Worm (Caenorhabditis elegans) whole organism, L1 larva: Measurements from ENCODE around the gene ador-1.

ENCODE experiments used
- C04F5.9 ChIP-seq: sonication (generic microtip); optimal IDR thresholded peaks from 2 replicates; lab custom pipeline; 2016; ENCODE audit warnings: missing genetic modification characterization, missing compliant biosample characterization
- C34B4.2 ChIP-seq: sonication (generic microtip); optimal IDR thresholded peaks from 2 replicates; lab custom pipeline; 2017; ENCODE audit warnings: mild to moderate bottlenecking, missing genetic modification characterization, missing compliant biosample characterization
- alr-1 ChIP-seq: fragments of 200-800 bp; sonication (Bioruptor generic); optimal IDR thresholded peaks from 2 replicates; lab custom pipeline; 2018; ENCODE audit warnings: borderline replicate concordance, mild to moderate bottlenecking, missing genetic modification characterization, missing compliant biosample characterization
- ama-1 ChIP-seq: fragments of 150-350 bp; optimal IDR thresholded peaks from 2 replicates; lab custom pipeline; 2014
- blmp-1 ChIP-seq: fragments of 150-350 bp; optimal IDR thresholded peaks from 2 replicates; lab custom pipeline; 2014; ENCODE audit warnings: missing biosample characterization, missing genetic modification characterization
- ceh-63 ChIP-seq: fragments of 200-800 bp; sonication (Bioruptor generic); optimal IDR thresholded peaks from 2 replicates; lab custom pipeline; 2018; ENCODE audit warnings: mild to moderate bottlenecking, missing genetic modification characterization, missing compliant biosample characterization
- ceh-8 ChIP-seq: fragments of 200-800 bp; sonication (Bioruptor generic); optimal IDR thresholded peaks from 2 replicates; lab custom pipeline; 2018; ENCODE audit warnings: mild to moderate bottlenecking, missing genetic modification characterization, moderate library complexity, missing compliant biosample characterization
- ceh-88 ChIP-seq: fragments of 200-800 bp; sonication (Bioruptor generic); IDR thresholded peaks from 2 replicates; pipeline ENCODE4 v1.3.6; 2022; ENCODE audit warnings: missing genetic modification characterization, missing compliant biosample characterization
- ces-1 ChIP-seq: fragments of 150-350 bp; optimal IDR thresholded peaks from 2 replicates; lab custom pipeline; 2014; ENCODE audit warnings: missing biosample characterization, missing genetic modification reagents, missing genetic modification characterization
- dpl-1 ChIP-seq, 3 experiments: fragments of 150-350 bp in 2 of 3; sonication (generic microtip) in 1 of 3; optimal IDR thresholded peaks; 2 replicates each; lab custom pipeline; 2014 to 2017; ENCODE audit warnings: missing biosample characterization in 3 of 3, missing genetic modification characterization in 3 of 3, missing genetic modification reagents in 3 of 3
- efl-1 ChIP-seq, 4 experiments: fragments of 150-350 bp; optimal IDR thresholded peaks in 3 of 4; peaks in 1 of 4; 1 replicate in 1 of 4; 2 replicates in 3 of 4; lab custom pipeline; 2014; ENCODE audit warnings: missing biosample characterization in 2 of 4, missing genetic modification characterization in 2 of 4, missing genetic modification reagents in 2 of 4
- efl-3 ChIP-seq: fragments of 200-800 bp; sonication (Bioruptor generic); optimal IDR thresholded peaks from 2 replicates; lab custom pipeline; 2018; ENCODE audit warnings: mild to moderate bottlenecking, missing genetic modification characterization, missing compliant biosample characterization
- egl-13 ChIP-seq: sonication (generic microtip); optimal IDR thresholded peaks from 2 replicates; lab custom pipeline; 2016; ENCODE audit warnings: missing genotype, missing genetic modification reagents, missing genetic modification characterization, missing compliant biosample characterization
- fkh-10 ChIP-seq: sonication (generic microtip); optimal IDR thresholded peaks from 2 replicates; lab custom pipeline; 2017; ENCODE audit warnings: missing biosample characterization, missing genetic modification reagents, missing genetic modification characterization
- fkh-8 ChIP-seq: sonication (generic microtip); optimal IDR thresholded peaks from 2 replicates; lab custom pipeline; 2016; ENCODE audit warnings: mild to moderate bottlenecking, missing genetic modification characterization, missing compliant biosample characterization
- fos-1 ChIP-seq: fragments of 150-350 bp; optimal IDR thresholded peaks from 2 replicates; lab custom pipeline; 2014; ENCODE audit warnings: missing biosample characterization, missing genetic modification characterization
- hlh-4 ChIP-seq: sonication (generic microtip); optimal IDR thresholded peaks from 2 replicates; lab custom pipeline; 2016; ENCODE audit warnings: mild to moderate bottlenecking, missing genetic modification characterization, missing compliant biosample characterization
- isw-1 ChIP-seq: fragments of 200-800 bp; sonication (Bioruptor generic); IDR thresholded peaks from 2 replicates; pipeline ENCODE4 v1.3.6; 2022; ENCODE audit warnings: missing genetic modification characterization, missing compliant biosample characterization
- lin-13 ChIP-seq: fragments of 150-350 bp; optimal IDR thresholded peaks from 2 replicates; lab custom pipeline; 2014; ENCODE audit warnings: missing biosample characterization, missing genetic modification reagents, missing genetic modification characterization
- lin-14 ChIP-seq: fragments of 200-800 bp; sonication (Bioruptor generic); optimal IDR thresholded peaks from 2 replicates; lab custom pipeline; 2018; ENCODE audit warnings: mild to moderate bottlenecking, missing genetic modification characterization, moderate library complexity, missing compliant biosample characterization
- lin-15B ChIP-seq: fragments of 150-350 bp; sonication (generic microtip); optimal IDR thresholded peaks from 3 replicates; lab custom pipeline; 2014; ENCODE audit warnings: missing biosample characterization, missing genetic modification characterization
- lin-35 ChIP-seq, 2 experiments: fragments of 150-350 bp; optimal IDR thresholded peaks; 2 replicates each; lab custom pipeline; 2014; ENCODE audit warnings: missing biosample characterization in 2 of 2, missing genetic modification characterization in 2 of 2, missing genetic modification reagents in 2 of 2
- lsy-2 ChIP-seq, 2 experiments: fragments of 150-350 bp; optimal IDR thresholded peaks; 2 replicates each; lab custom pipeline; 2014; ENCODE audit warnings: missing biosample characterization in 2 of 2, missing genetic modification characterization in 2 of 2
- mdl-1 ChIP-seq, 2 experiments: fragments of 150-350 bp; optimal IDR thresholded peaks; 2 replicates each; lab custom pipeline; 2014 to 2017; ENCODE audit warnings: missing biosample characterization in 2 of 2, missing genetic modification characterization in 2 of 2, inconsistent platforms in 1 of 2
- mef-2 ChIP-seq: fragments of 150-350 bp; optimal IDR thresholded peaks from 2 replicates; lab custom pipeline; 2014; ENCODE audit warnings: missing biosample characterization, missing genetic modification characterization
- mep-1 ChIP-seq: fragments of 150-350 bp; optimal IDR thresholded peaks from 2 replicates; lab custom pipeline; 2014; ENCODE audit warnings: missing biosample characterization, missing genetic modification characterization
- nhr-11 ChIP-seq: fragments of 150-350 bp; optimal IDR thresholded peaks from 2 replicates; lab custom pipeline; 2014; ENCODE audit warnings: missing biosample characterization, missing genetic modification characterization
- nhr-19 ChIP-seq: fragments of 200-800 bp; sonication (Bioruptor generic); conservative IDR thresholded peaks from 2 replicates; pipeline ENCODE4 v1.3.6; 2022; ENCODE audit warnings: missing genetic modification characterization, missing compliant biosample characterization
- nhr-28 ChIP-seq: fragments of 150-350 bp; optimal IDR thresholded peaks from 2 replicates; lab custom pipeline; 2014; ENCODE audit warnings: missing biosample characterization, missing genetic modification characterization
- nhr-47 ChIP-seq: sonication (generic microtip); optimal IDR thresholded peaks from 2 replicates; lab custom pipeline; 2016; ENCODE audit warnings: mild to moderate bottlenecking, missing genetic modification characterization, moderate library complexity, missing compliant biosample characterization
- nhr-71 ChIP-seq: sonication (generic microtip); optimal IDR thresholded peaks from 2 replicates; lab custom pipeline; 2016; ENCODE audit warnings: mild to moderate bottlenecking, missing genetic modification characterization, moderate library complexity, missing compliant biosample characterization
- nhr-77 ChIP-seq: fragments of 150-350 bp; optimal IDR thresholded peaks from 2 replicates; lab custom pipeline; 2014; ENCODE audit warnings: missing biosample characterization, missing genetic modification characterization
- nhr-85 ChIP-seq: sonication (generic microtip); peaks from one replicate; lab custom pipeline; 2016; ENCODE audit warnings: missing genetic modification characterization, inconsistent platforms, missing compliant biosample characterization
- nhr-90 ChIP-seq: sonication (generic microtip); optimal IDR thresholded peaks from 2 replicates; lab custom pipeline; 2016; ENCODE audit warnings: mild to moderate bottlenecking, missing genetic modification characterization, missing compliant biosample characterization; ENCODE audit not compliant: poor library complexity
- pag-3 ChIP-seq: sonication (generic microtip); optimal IDR thresholded peaks from 2 replicates; lab custom pipeline; 2017; ENCODE audit warnings: missing genetic modification characterization, mild to moderate bottlenecking, missing compliant biosample characterization, antibody characterized with exemption, borderline replicate concordance; ENCODE audit not compliant: insufficient read depth
- pax-3 ChIP-seq: fragments of 200-800 bp; sonication (Bioruptor generic); optimal IDR thresholded peaks from 2 replicates; lab custom pipeline; 2018; ENCODE audit warnings: mild to moderate bottlenecking, missing genetic modification characterization, moderate library complexity, missing compliant biosample characterization
- skn-1 ChIP-seq: fragments of 150-350 bp; optimal IDR thresholded peaks from 2 replicates; lab custom pipeline; 2014; ENCODE audit warnings: missing biosample characterization, missing genetic modification characterization
- sox-4 ChIP-seq: sonication (generic microtip); optimal IDR thresholded peaks from 2 replicates; lab custom pipeline; 2016; ENCODE audit warnings: missing genetic modification characterization, missing compliant biosample characterization
- sptf-1 ChIP-seq: fragments of 150-350 bp; optimal IDR thresholded peaks from 2 replicates; lab custom pipeline; 2014; ENCODE audit warnings: missing biosample characterization, missing genetic modification characterization
- sup-37 ChIP-seq: fragments of 200-800 bp; sonication (Bioruptor generic); optimal IDR thresholded peaks from 2 replicates; lab custom pipeline; 2018; ENCODE audit warnings: mild to moderate bottlenecking, missing genetic modification characterization, missing compliant biosample characterization
- tlp-1 ChIP-seq: fragments of 150-350 bp; optimal IDR thresholded peaks from 2 replicates; lab custom pipeline; 2014; ENCODE audit warnings: missing biosample characterization, missing genetic modification characterization
- unc-130 ChIP-seq: fragments of 150-350 bp; optimal IDR thresholded peaks from 2 replicates; lab custom pipeline; 2017; ENCODE audit warnings: missing biosample characterization, missing genetic modification characterization, inconsistent platforms
- unc-30 ChIP-seq: sonication (generic microtip); optimal IDR thresholded peaks from 2 replicates; lab custom pipeline; 2017; ENCODE audit warnings: missing biosample characterization, missing genetic modification characterization
- unc-86 ChIP-seq: sonication (generic microtip); optimal IDR thresholded peaks from 2 replicates; lab custom pipeline; 2016; ENCODE audit warnings: missing genetic modification characterization, missing compliant biosample characterization
- vab-15 ChIP-seq: sonication (generic microtip); optimal IDR thresholded peaks from 2 replicates; lab custom pipeline; 2017; ENCODE audit warnings: missing genotype, mild to moderate bottlenecking, missing genetic modification characterization, missing compliant biosample characterization
- xbp-1 ChIP-seq: sonication (generic microtip); optimal IDR thresholded peaks from 2 replicates; lab custom pipeline; 2016; ENCODE audit warnings: missing genetic modification characterization, missing compliant biosample characterization
- zip-4 ChIP-seq: fragments of 200-800 bp; sonication (Bioruptor generic); optimal IDR thresholded peaks from 2 replicates; lab custom pipeline; 2018; ENCODE audit warnings: mild to moderate bottlenecking, missing genetic modification characterization, moderate library complexity, missing compliant biosample characterization

ador-1 gene

DNA sequence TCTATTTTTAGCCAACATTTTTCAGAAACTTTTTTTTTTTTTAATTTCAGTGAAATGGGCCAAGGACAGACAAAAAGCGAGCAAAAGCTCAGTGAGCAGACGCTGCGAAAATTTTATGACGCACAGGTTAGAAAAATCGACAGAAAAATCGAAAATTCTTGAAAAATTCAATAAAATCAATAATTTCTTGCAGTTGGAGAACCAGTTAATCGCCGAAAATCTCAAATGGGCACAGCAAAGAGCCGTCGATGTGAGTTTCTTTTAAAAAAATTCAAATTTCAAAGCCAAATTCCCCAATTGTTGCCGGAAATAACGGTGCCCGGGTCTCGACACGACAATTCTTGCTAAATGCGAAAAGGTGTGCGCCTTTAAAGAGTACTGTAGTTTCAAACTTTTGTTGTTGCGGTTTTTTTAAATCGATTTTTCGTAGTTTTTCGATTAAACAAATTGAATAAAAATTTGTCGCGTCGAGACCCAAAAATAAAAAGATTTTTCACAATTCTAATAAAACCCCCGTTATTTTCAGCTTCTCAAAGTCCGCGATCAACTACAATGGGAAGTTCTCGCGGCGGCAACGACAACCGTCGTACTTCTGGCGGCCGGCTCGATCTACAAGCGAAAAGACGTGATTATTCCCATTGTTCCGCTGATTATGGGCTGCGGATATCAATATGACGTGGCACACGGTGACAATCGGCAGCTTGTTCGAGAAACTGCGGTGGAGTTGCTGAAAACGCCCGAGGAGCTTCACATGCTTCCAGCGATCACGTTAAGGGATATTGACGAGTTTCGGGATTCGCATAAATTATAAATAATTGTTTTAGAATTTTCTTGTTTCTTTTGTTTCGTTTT is 41.9 kb downstream of the ador-1 start, which contains the start of gene tag-280:
Gene tag-280 (plus strand): TSS at position 51 of the 852 bp plus-strand sequence.
- TF ChIP-seq nhr-85 (tag; lab: Kevin White, UChicago) (no peak), efl-1 (optimal IDR thresholded peaks at IDR 0.05; lab: Kevin White, UChicago) (no peak), efl-1 (GFP tag; optimal IDR thresholded peaks at IDR 0.05 in 1 of 2; lab: Kevin White, UChicago) (peak in 1 of 2 experiments; percentile 59)

DNA sequence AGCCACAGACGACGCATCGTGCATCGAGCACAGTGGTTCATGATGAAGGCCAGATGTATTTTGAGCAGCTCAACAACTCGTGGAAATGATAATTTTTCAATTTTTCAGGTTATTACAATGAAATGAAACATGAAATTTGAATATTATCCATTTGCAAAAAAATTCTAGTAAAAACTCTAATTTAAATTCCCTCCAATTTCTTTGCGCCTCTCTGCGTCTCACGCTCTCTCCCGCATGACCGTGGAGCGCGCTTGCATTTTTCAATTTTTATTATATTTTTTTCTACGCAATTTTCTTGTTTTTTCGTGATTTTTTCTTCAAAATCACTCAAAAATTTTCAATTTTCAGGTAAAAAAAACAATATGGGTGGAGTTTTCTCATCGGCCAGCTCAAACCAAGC is 43.3 kb downstream of the ador-1 start, which contains the start of gene tag-281:
Gene tag-281 (plus strand): TSS at position 340 of the 400 bp plus-strand sequence.
- TF ChIP-seq nhr-19 (GFP tag; lab: Robert Waterston, UW) (peak; percentile 89), mdl-1 (tag; optimal IDR thresholded peaks at IDR 0.05; lab: Kevin White, UChicago) (peak in 1 of 2 experiments; percentile 69), nhr-47 (tag; lab: Kevin White, UChicago) (peak; percentile 93), lin-13 (GFP tag; lab: Kevin White, UChicago) (peak; percentile 86), fkh-8 (peak; percentile 87), nhr-11 (tag; lab: Kevin White, UChicago) (peak; percentile 71), blmp-1 (peak; percentile 65), skn-1 (tag; lab: Kevin White, UChicago) (peak; percentile 84), nhr-85 (tag; lab: Kevin White, UChicago) (peak; percentile 93), mef-2 (tag; lab: Kevin White, UChicago) (no peak), unc-30 (tag; lab: Kevin White, UChicago) (no peak), vab-15 (tag; lab: Kevin White, UChicago) (peak; percentile 53), fos-1 (tag; lab: Kevin White, UChicago) (peak; percentile 78), fkh-10 (GFP tag; lab: Kevin White, UChicago) (peak; percentile 48), lsy-2 (tag; optimal IDR thresholded peaks at IDR 0.05; lab: Kevin White, UChicago) (peak; percentile 91 to 93), efl-1 (optimal IDR thresholded peaks at IDR 0.05; lab: Kevin White, UChicago) (peak; percentile 97 to 99), efl-1 (GFP tag; optimal IDR thresholded peaks at IDR 0.05 in 1 of 2; lab: Kevin White, UChicago) (peak; percentile 98 to 100), zip-4 (GFP tag; lab: Kevin White, UChicago) (peak; percentile 42), xbp-1 (tag; lab: Kevin White, UChicago) (peak; percentile 87), ces-1 (GFP tag; lab: Kevin White, UChicago) (no peak), ceh-8 (GFP tag; lab: Kevin White, UChicago) (peak; percentile 62), dpl-1 (GFP tag; optimal IDR thresholded peaks at IDR 0.05; lab: Kevin White, UChicago) (peak; percentile 98 to 99 (median 98)), sox-4 (tag; lab: Kevin White, UChicago) (peak; percentile 45), unc-86 (tag; lab: Kevin White, UChicago) (peak; percentile 86), lin-15B (tag; lab: Kevin White, UChicago) (peak; percentile 88), pax-3 (peak; percentile 76), ceh-63 (no peak), ama-1 (no peak), efl-3 (GFP tag; lab: Kevin White, UChicago) (no peak), nhr-71 (tag; lab: Kevin White, UChicago) (peak; percentile 94), sptf-1 (tag; lab: Kevin White, UChicago) (no peak), unc-130 (tag; lab: Kevin White, UChicago) (peak; percentile 70), lin-35 (GFP tag; optimal IDR thresholded peaks at IDR 0.05; lab: Kevin White, UChicago) (peak; percentile 99), lin-14 (GFP tag; lab: Kevin White, UChicago) (peak; percentile 89), sup-37 (GFP tag; lab: Kevin White, UChicago) (peak; percentile 47), tlp-1 (no peak), C04F5.9 (tag; lab: Kevin White, UChicago) (peak; percentile 67), ceh-88 (GFP tag; lab: Robert Waterston, UW) (peak; percentile 54; the same call in 1 of the 2 replicates), nhr-28 (tag; lab: Kevin White, UChicago) (no peak), hlh-4 (no peak), mep-1 (tag; lab: Kevin White, UChicago) (peak; percentile 91), alr-1 (tag; lab: Kevin White, UChicago) (no peak), egl-13 (tag; lab: Kevin White, UChicago) (peak; percentile 72), pag-3 (peak; percentile 3), C34B4.2 (tag; lab: Kevin White, UChicago) (no peak), isw-1 (peak; percentile 87), nhr-90 (peak; percentile 90), nhr-77 (tag; lab: Kevin White, UChicago) (peak; percentile 21)
